Fruit fly (Drosophila melanogaster) Kc167 (cell line): ENCODE data around the gene CG9717.

Experiments used
- Myc ChIP-seq: fragments of >200 bp; optimal IDR thresholded peaks from 2 replicates; lab custom pipeline; 2017; ENCODE audit warnings: missing external identifiers
- Sin3A ChIP-seq: fragments of >200 bp; optimal IDR thresholded peaks from 2 replicates; lab custom pipeline; 2018; ENCODE audit warnings: missing external identifiers
- h ChIP-seq: fragments of >200 bp; optimal IDR thresholded peaks from 3 replicates; lab custom pipeline; 2018; ENCODE audit warnings: missing external identifiers
- insv ChIP-seq: fragments of >200 bp; optimal IDR thresholded peaks from 3 replicates; lab custom pipeline; 2018; ENCODE audit warnings: missing external identifiers
- psq ChIP-seq: fragments of >200 bp; optimal IDR thresholded peaks from 2 replicates; lab custom pipeline; 2017; ENCODE audit warnings: missing external identifiers
- ttk ChIP-seq: sonication (Bioruptor generic); optimal IDR thresholded peaks from 2 replicates; lab custom pipeline; 2017; ENCODE audit warnings: missing external identifiers

CG9717 gene

DNA sequence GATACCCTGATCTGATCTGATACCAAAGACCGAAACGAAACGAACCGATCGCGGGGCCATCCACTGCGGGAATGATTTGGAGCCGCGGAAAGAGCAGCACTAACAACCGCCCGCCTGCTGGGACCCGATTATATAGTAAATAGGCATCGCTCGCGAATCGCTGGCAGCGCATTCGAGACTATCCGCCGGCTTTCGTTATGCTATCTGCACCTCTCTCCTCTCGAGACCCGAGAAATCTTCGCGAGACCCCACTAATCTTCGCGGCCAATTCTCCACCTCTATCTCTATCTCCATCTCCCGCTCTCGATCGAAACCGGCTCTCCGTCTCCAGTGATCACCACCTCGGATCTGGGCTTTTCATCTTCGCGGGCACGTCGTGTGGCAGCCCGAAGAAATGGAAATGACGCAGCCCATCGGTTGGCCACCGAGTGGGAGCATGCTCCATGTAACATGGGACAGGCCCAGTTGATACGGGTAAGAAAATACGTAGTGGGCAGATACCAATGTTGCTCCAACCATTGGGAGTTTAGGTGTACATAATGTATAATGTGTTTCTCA lies at the start of gene CG9717:
Gene CG9717 (minus strand): TSS at position 107 of the 558 bp plus-strand sequence.
- TF ChIP-seq Myc: no peak
- TF ChIP-seq Sin3A (lab: Kevin White, UChicago): no peak
- no peak for TF ChIP-seq insv (lab: Kevin White, UChicago)

DNA sequence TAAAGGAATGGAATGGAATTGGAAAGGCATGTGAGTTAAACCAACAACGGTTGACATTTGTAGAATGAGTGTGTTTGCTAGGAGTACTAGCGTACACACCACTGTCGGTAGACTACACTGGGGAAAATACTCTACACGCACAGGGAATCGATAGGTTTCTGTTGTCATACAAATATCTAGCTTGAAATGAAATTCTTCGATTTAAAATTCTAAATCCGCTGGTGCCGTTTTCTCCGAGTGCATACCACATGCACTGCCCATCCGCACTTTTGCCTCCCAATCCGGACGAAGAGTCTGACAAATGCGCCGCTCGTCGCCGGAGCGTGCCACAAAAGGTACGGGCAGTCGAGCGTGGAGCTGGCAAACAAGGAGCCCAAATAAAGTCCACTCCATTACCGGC lies 41.8 kb upstream of the CG9717 start, which contains the start of gene CG2267:
Gene CG2267 (minus strand): TSS at position 101 of the 400 bp plus-strand sequence.
- TF ChIP-seq psq (no peak), Sin3A (lab: Kevin White, UChicago) (no peak), insv (lab: Kevin White, UChicago) (no peak), ttk (no peak), Myc (no peak), h (lab: Kevin White, UChicago) (no peak)

DNA sequence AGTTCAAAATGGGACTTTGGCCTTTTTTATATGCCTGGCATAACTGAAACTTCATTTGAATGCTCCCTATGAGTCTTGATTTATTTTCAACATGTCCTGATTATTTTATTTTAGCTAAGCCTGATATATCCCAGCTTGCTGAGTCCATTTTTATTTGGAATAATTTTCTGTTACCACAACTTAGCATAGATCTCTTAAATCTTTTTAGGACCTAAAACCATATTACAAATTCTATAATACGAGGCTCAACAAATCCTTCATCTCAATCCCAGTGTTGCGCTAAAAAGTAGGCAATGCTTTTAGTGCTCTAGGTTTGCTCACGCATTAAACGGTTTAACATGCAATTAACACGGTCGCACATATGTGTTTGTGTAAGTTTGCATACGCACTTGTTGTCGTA lies 34.7 kb upstream of the CG9717 start, which contains the start of gene CG44954:
Gene CG44954 (minus strand): TSS at position 101 of the 400 bp plus-strand sequence.
- TF ChIP-seq h (lab: Kevin White, UChicago): no peak
- no peak for TF ChIP-seq insv (lab: Kevin White, UChicago)
- no peak for TF ChIP-seq psq
- no peak for TF ChIP-seq ttk
- TF ChIP-seq Sin3A (lab: Kevin White, UChicago): no peak
- no peak for TF ChIP-seq Myc

DNA sequence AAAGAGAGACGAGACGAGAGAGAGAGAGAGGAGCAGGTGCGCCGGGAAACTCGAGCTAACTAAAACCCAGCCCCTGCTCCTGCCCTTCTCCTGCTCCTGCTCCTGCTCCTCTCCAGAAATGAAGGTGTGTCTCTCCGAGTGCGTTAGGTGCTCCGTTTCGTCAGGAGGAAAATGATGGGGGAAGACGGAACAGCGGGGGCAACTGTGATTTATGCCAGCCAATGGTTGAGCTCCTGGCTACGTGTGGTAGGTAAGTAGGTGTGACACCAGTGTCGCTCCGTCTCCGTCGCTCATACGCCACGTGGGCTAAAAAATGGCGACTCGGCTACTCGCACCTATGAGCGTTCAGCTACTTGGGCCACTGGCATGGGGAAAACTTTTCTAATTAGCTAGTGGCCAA lies 30.4 kb upstream of the CG9717 start:
- no peak for TF ChIP-seq insv (lab: Kevin White, UChicago)
- no peak for TF ChIP-seq ttk
- no peak for TF ChIP-seq Sin3A (lab: Kevin White, UChicago)
- no peak for TF ChIP-seq psq
- no peak for TF ChIP-seq h (lab: Kevin White, UChicago)
- TF ChIP-seq Myc: no peak

DNA sequence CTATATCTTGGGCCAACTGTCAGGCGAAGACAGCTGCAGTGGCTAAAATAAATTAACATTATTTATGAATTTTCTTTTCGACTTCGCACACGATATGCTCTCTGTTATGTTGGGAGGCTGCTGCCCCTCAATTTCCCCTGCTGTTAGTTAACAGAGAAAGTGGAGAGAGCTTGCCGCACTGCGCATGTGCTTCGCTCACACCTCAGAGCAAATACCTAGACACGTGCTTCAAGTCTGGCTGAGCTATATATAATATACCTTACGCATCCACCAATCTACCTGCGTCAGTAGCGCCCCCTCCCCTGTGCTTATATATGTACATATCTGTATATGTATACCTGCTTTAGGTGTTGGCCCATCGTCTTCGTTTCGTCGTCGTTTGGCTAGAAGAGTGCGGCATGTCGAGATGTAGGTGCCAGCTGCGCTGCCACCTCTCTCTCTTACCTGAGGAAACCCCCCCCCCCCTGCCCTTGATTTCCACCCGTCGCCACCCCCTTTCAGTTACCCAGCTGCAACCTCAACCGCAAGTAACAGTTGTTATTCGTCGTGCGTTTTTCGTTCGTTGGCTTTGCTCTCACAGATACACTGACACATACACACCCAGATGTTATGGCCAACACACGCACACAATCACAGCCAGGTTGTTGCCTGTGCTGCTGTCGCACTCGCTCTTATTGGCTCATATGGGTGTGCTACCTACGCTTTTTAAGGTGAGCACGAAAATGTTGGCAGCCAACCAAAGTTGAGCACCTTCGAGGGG lies 29.2 kb upstream of the CG9717 start:
- TF ChIP-seq psq: no peak
- no peak for TF ChIP-seq ttk
- TF ChIP-seq Myc: no peak
- TF ChIP-seq h (lab: Kevin White, UChicago): no peak
- TF ChIP-seq Sin3A (lab: Kevin White, UChicago): no peak
- TF ChIP-seq insv (lab: Kevin White, UChicago): no peak

DNA sequence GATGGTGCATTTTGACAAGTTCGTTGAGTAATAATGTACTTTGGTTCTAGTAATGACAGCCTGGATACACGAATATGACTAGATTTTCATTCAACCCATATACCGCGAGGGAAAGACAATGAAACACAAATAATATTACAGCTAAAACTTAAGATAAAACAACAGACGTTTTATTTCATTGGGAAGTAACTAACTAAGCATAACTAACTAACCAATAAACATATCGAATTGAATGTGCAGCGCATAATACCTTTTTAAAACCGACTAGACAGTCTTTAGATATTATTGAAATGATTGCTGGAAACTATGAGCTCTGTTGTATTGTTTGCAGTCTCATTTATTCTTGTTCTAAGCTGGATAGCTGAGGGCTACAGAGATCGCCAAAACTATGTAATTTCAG lies 18.8 kb upstream of the CG9717 start, which contains the start of gene CG31016:
Gene CG31016 (plus strand): TSS at position 301 of the 400 bp plus-strand sequence.
- TF ChIP-seq h (lab: Kevin White, UChicago): no peak
- no peak for TF ChIP-seq Sin3A (lab: Kevin White, UChicago)
- TF ChIP-seq Myc: no peak
- no peak for TF ChIP-seq psq
- no peak for TF ChIP-seq ttk
- TF ChIP-seq insv (lab: Kevin White, UChicago): no peak

DNA sequence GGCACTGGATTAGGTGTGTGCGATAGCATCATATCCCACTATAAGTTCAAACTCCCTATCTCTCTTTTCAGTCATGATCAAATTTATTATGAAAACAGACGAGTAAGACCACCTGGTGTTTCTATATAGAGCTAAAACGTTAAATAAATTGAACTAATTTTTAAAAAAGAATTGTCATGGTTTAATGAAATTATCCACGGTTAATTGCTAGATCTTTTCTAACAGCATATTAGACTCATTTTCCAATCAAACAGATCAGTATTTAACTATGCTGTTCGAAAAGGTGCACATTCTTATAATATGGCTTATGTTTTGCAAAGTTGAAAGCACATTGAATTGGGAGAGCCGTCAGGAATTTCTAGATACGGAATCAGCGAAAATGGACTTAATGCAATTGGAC lies 16.8 kb upstream of the CG9717 start, which contains the start of gene PH4alphaNE3:
Gene PH4alphaNE3 (plus strand): TSS at position 301 of the 400 bp plus-strand sequence.
- TF ChIP-seq Sin3A (lab: Kevin White, UChicago) (no peak), insv (lab: Kevin White, UChicago) (no peak), ttk (no peak), psq (no peak)

DNA sequence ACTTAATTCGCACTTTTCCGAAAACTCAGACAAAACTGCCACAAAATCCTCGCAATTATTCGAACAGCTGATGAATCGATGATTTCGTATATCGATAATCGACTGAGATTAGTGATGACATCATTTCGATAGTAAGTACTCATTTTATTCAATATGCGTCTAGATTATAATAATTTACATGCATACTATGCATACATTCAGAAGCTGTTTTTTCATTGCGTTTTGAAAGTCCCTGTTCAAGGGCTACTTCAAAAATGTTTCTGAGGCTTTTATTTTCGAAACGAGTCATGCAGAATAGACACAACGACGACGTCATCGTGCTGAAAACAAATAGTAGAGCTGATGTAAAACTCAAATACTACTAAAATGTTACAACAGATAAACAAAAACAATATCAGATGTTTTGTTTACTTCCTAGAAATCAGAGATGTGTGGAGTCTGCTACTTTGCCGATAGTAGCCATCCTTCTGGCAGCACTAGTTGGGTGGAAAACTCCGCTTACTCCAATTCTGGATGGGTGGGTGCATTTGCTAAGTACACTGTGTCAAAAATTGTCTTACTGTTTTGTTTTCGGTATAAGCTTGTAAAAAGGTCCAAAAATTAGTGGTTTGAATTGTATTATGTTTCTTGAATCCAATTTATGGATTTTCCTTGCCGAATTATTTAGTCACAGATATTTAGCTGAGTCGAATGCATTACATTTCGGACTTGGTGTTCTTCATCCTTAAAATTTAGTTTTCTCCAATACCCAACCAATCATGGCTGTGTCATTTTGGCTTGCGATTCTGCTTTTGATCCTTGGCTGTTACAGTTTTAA lies 14.5 kb upstream of the CG9717 start, which contains the start of the genes CG2246 and CG31021:
Gene CG2246 (minus strand): TSS at position 50 of the 817 bp plus-strand sequence.
Gene CG31021 (plus strand): TSS at position 767 of the 817 bp plus-strand sequence.
- TF ChIP-seq insv (lab: Kevin White, UChicago) (no peak), psq (no peak), h (lab: Kevin White, UChicago) (no peak), ttk (no peak), Sin3A (lab: Kevin White, UChicago) (no peak), Myc (no peak)

DNA sequence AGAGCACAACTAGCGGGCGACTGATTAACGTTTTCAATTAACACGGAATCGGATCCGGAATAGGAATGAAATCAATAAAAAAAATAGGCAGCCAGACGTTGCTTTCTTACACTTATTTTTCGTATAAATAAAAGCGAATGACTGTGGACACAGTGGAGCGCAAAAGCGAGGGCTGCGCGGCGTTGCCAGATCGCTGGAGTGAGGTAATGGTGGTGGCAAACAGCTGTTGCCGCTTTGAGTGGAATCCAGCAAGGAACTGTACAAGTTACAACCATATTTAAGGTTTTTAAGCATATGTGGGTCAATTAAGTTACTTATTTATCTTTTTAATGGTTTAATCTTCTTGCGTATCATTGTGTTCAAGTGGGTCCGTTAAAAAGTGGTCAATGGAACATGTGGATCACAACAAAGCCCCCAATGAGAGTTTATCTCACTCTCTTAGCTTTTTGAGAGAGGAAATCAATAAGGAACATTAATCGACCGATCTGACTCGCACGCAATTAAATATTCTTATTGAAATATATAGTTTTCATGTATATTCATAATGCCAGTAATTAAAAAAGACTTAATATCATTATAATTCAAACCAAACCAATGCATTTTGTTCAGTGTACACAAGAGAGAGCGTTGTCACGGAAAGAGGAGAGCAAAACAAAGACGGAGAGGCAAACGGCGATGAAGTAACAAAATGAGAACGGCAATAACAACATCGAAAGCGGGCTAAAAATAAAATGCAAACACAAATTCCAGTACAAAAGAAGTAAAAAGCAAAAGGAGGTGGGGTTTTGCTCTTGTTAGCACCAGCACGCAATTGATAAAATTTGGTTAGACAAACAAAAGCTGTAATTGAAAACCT lies 13.3 kb upstream of the CG9717 start:
- TF ChIP-seq psq (peak; percentile 67), insv (lab: Kevin White, UChicago) (no peak)

DNA sequence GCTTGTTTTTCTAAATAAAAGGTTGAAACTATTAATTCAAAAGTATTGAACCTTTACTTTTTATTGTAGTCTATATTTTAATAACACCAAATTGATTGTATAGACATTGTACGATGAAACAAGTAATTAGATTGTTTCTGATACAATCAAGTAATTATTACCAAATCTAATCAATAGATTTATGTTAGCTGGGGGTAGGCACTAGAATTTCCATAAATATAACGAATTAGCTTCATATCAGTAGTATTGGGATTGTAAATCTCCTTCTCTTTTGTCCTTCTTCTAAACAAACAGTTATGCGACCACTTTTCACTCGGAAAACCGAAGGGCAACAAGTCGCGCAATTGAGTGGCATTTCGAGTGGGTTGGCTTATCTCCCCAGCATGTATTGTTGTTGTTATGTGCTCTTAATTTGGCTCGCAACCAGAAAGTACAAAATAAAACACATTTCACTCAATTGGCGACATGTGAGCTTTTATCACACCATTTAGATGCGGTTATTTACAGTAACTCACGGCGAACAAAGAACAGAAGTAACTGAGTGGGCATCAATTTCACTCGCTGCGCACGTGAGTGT lies 12.4 kb upstream of the CG9717 start:
- TF ChIP-seq insv (lab: Kevin White, UChicago): no peak
- TF ChIP-seq Myc: no peak
- TF ChIP-seq ttk: no peak
- TF ChIP-seq h (lab: Kevin White, UChicago): no peak
- no peak for TF ChIP-seq psq
- TF ChIP-seq Sin3A (lab: Kevin White, UChicago): no peak

DNA sequence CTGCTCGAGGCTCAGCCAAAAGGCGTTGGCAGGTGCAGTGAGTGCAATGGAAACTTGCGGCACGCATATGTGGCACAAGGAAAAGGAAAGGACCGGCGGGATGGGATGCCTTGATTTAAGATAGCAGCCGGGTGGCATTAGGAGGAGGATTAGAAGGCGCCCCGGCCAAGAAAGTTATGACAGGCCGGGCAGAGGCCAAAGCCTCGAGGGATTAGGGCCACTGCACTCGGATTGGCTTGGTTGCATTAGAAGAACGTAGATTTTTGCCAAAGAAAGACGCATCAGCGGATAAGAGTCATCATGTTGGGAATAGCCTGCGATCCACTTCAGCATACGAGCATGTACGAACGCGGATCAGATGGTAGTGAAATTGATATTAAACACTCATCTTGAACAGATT lies 9.6 kb upstream of the CG9717 start, which contains the start of gene CG31019:
Gene CG31019 (plus strand): TSS at position 301 of the 400 bp plus-strand sequence.
- TF ChIP-seq Myc: no peak
- no peak for TF ChIP-seq Sin3A (lab: Kevin White, UChicago)
- no peak for TF ChIP-seq insv (lab: Kevin White, UChicago)
- TF ChIP-seq psq: no peak
- TF ChIP-seq ttk: no peak
- no peak for TF ChIP-seq h (lab: Kevin White, UChicago)
